Worm (Caenorhabditis elegans) whole organism, early embryonic: Measurements from ENCODE around the gene ets-5.

Source experiments
- B0310.2 ChIP-seq: sonication (generic microtip); optimal IDR thresholded peaks from 2 replicates; lab custom pipeline; 2016; ENCODE audit warnings: mild to moderate bottlenecking, missing genetic modification characterization, missing compliant biosample characterization
- F13C5.2 ChIP-seq: sonication (generic microtip); optimal IDR thresholded peaks from 2 replicates; lab custom pipeline; 2017; ENCODE audit warnings: mild to moderate bottlenecking, missing genetic modification characterization, inconsistent platforms, missing compliant biosample characterization
- ama-1 ChIP-seq: fragments of 150-350 bp; optimal IDR thresholded peaks from 2 replicates; lab custom pipeline; 2014
- ceh-36 ChIP-seq: sonication (generic microtip); optimal IDR thresholded peaks from 2 replicates; lab custom pipeline; 2016; ENCODE audit warnings: missing genetic modification characterization, inconsistent platforms, missing compliant biosample characterization
- hmbx-1 ChIP-seq: sonication (generic microtip); optimal IDR thresholded peaks from 2 replicates; lab custom pipeline; 2016; ENCODE audit warnings: mild to moderate bottlenecking, missing genetic modification characterization, missing compliant biosample characterization
- pes-1 ChIP-seq: fragments of 200-800 bp; sonication (Bioruptor generic); IDR thresholded peaks from 2 replicates; pipeline ENCODE4 v1.3.6; 2022; ENCODE audit warnings: missing genetic modification reagents, missing genetic modification characterization, missing compliant biosample characterization
- scrt-1 ChIP-seq: fragments of 200-800 bp; sonication (Bioruptor generic); IDR thresholded peaks from 2 replicates; pipeline ENCODE4 v1.3.6; 2022; ENCODE audit warnings: missing genetic modification characterization, missing compliant biosample characterization

DNA sequence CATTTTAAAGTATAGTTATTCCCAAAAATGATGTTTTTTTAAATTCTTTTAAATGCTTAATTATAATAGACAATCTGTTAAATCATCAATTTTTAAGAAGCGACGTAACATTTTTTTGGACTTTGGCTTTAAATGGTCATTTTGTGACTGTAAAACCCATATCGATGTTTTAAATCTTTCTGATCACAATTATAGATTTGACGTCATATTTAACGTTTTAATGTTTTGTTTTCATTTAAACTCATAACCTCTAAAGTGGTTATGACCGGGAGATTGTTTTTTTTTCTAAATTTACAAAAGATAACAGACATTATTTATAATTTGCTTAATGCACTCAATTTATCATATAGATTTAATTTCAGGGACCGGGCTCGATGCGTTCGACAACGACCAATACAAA is 27.6 kb upstream of the ets-5 start:
- no peak for TF ChIP-seq scrt-1 (GFP tag; lab: Robert Waterston, UW)
- no peak for TF ChIP-seq ama-1
- no peak for TF ChIP-seq F13C5.2 (tag; lab: Kevin White, UChicago)
- no peak for TF ChIP-seq hmbx-1
- no peak for TF ChIP-seq B0310.2
- no peak for TF ChIP-seq ceh-36 (tag; lab: Kevin White, UChicago)
- TF ChIP-seq pes-1 (GFP tag; lab: Robert Waterston, UW), result no peak
